7 worm cellular contexts compared by ENCODE assay signal in the genomic region with DNA sequence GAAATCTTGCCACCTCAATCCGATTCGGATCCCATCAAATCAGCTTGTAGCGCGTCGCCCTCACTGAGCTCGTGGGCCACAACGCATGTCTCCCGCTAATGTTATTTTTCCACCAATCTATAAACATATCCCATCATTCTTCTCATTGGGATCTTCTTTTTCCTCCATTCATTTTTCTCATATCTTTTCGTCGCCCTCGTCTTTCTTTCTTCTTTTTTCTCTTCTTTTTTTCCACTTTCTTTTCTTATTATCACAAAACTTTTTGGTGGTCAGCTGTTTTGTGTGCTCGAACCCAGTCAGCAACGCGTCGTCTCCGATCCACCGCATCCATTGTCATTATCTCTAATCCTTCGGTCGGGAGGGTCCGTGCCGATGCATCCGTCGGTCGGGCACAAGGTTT.
TF ChIP-seq lines count a peak whose summit lies in the region.

No protein-coding gene starts in this region.

TF ChIP-seq in whole organism, L1 larva, 84 proteins besides CTCF, POLR2A, EP300 and RAD21 (continues in another document):
- TF ChIP-seq hlh-17 (GFP tag; optimal IDR thresholded peaks at IDR 0.05; lab: Kevin White, UChicago; ENCODE audit: borderline replicate concordance) (no peak), ztf-11 (tag; optimal IDR thresholded peaks at IDR 0.05; lab: Kevin White, UChicago) (no peak), ceh-88 (GFP tag; IDR thresholded peaks at IDR 0.05; lab: Robert Waterston, UW) (no peak), nhr-84 (tag; optimal IDR thresholded peaks at IDR 0.05; lab: Kevin White, UChicago) (no peak), fkh-4 (tag; optimal IDR thresholded peaks at IDR 0.05; lab: Kevin White, UChicago; ENCODE audit: borderline replicate concordance) (no peak), xbp-1 (tag; optimal IDR thresholded peaks at IDR 0.05; lab: Kevin White, UChicago) (no peak), nhr-71 (tag; optimal IDR thresholded peaks at IDR 0.05; lab: Kevin White, UChicago) (peak; percentile 82), nhr-19 (GFP tag; conservative IDR thresholded peaks at IDR 0.05; lab: Robert Waterston, UW) (peak; percentile 36), irx-1 (tag; optimal IDR thresholded peaks at IDR 0.05; lab: Kevin White, UChicago) (no peak), ceh-90 (tag; optimal IDR thresholded peaks at IDR 0.05; lab: Kevin White, UChicago) (no peak), nhr-11 (tag; optimal IDR thresholded peaks at IDR 0.05; lab: Kevin White, UChicago) (no peak), rnt-1 (tag; optimal IDR thresholded peaks at IDR 0.05; lab: Kevin White, UChicago) (peak; percentile 73)

TF ChIP-seq in whole organism, L2 larva, 48 proteins besides CTCF, POLR2A, EP300 and RAD21:
- peak; percentile 45 for TF ChIP-seq nhr-129 (tag; optimal IDR thresholded peaks at IDR 0.05; lab: Kevin White, UChicago)
- TF ChIP-seq mab-5 (tag; optimal IDR thresholded peaks at IDR 0.05; lab: Kevin White, UChicago) = no peak
- TF ChIP-seq aly-2 (tag; optimal IDR thresholded peaks at IDR 0.05; lab: Kevin White, UChicago) = no peak
- TF ChIP-seq sma-9 (GFP tag; optimal IDR thresholded peaks at IDR 0.05; lab: Kevin White, UChicago) = peak; percentile 57
- no peak for TF ChIP-seq sma-9 (tag; optimal IDR thresholded peaks at IDR 0.05; lab: Kevin White, UChicago)
- TF ChIP-seq C34F6.9 (tag; optimal IDR thresholded peaks at IDR 0.05; lab: Kevin White, UChicago) = peak; percentile 8
- TF ChIP-seq unc-39 (tag; optimal IDR thresholded peaks at IDR 0.05; lab: Kevin White, UChicago) = no peak
- no peak for TF ChIP-seq skn-1 (tag; optimal IDR thresholded peaks at IDR 0.05; lab: Kevin White, UChicago)
- TF ChIP-seq unc-62 (GFP tag; optimal IDR thresholded peaks at IDR 0.05; lab: Kevin White, UChicago) = no peak
- TF ChIP-seq ztf-1 (GFP tag; conservative IDR thresholded peaks at IDR 0.05; lab: Robert Waterston, UW) = no peak
- TF ChIP-seq F13H6.1 (tag; optimal IDR thresholded peaks at IDR 0.05; lab: Kevin White, UChicago) = peak; percentile 84
- TF ChIP-seq mbf-1 (tag; optimal IDR thresholded peaks at IDR 0.05; lab: Kevin White, UChicago) = no peak
- peak in 1 of 2 experiments; percentile 38 for TF ChIP-seq lsy-2 (tag; optimal IDR thresholded peaks at IDR 0.05; lab: Kevin White, UChicago)

TF ChIP-seq in whole organism, L3 larva, 47 proteins besides CTCF, POLR2A, EP300 and RAD21:
- TF ChIP-seq nfya-1 (tag; optimal IDR thresholded peaks at IDR 0.05; lab: Kevin White, UChicago; ENCODE audit: insufficient read depth) (peak; percentile 27), egl-5 (tag; optimal IDR thresholded peaks at IDR 0.05; lab: Kevin White, UChicago) (no peak)

TF ChIP-seq in whole organism, L4 larva, 104 proteins besides CTCF, POLR2A, EP300 and RAD21:
- TF ChIP-seq rbr-2 (tag; optimal IDR thresholded peaks at IDR 0.05; lab: Kevin White, UChicago) (no peak), daf-16 (GFP tag; optimal IDR thresholded peaks at IDR 0.05; lab: Kevin White, UChicago) (peak in 1 of 2 experiments; percentile 89), daf-16 (tag; optimal IDR thresholded peaks at IDR 0.05; lab: Kevin White, UChicago) (no peak), jun-1 (tag; optimal IDR thresholded peaks at IDR 0.05; lab: Kevin White, UChicago) (no peak), aha-1 (tag; lab: Kevin White, UChicago) (peak; percentile 81), ceh-20 (GFP tag; IDR thresholded peaks at IDR 0.05; lab: Robert Waterston, UW) (0 out of 2 replicates have a peak, but pooled peaks have one; percentile 11), fos-1 (tag; optimal IDR thresholded peaks at IDR 0.05; lab: Kevin White, UChicago) (no peak), hlh-11 (tag; optimal IDR thresholded peaks at IDR 0.05; lab: Kevin White, UChicago) (peak; percentile 69), nhr-11 (tag; optimal IDR thresholded peaks at IDR 0.05; lab: Kevin White, UChicago) (peak; percentile 52)
TF ChIP-seq in whole organism, L4 larva: peak in this region for 5.

TF ChIP-seq in whole organism, late embryonic, 69 proteins besides CTCF, POLR2A, EP300 and RAD21:
- peak; percentile 68 for TF ChIP-seq rnt-1 (tag; optimal IDR thresholded peaks at IDR 0.05; lab: Kevin White, UChicago)
- TF ChIP-seq ceh-18 (tag; optimal IDR thresholded peaks at IDR 0.05; lab: Kevin White, UChicago) = peak; percentile 80
- TF ChIP-seq npax-4 (tag; optimal IDR thresholded peaks at IDR 0.05; lab: Kevin White, UChicago) = no peak
- peak; percentile 8 for TF ChIP-seq nfya-1 (tag; optimal IDR thresholded peaks at IDR 0.05; lab: Kevin White, UChicago)
- TF ChIP-seq syd-9 (tag; optimal IDR thresholded peaks at IDR 0.05; lab: Kevin White, UChicago) = no peak
- TF ChIP-seq sox-4 (tag; optimal IDR thresholded peaks at IDR 0.05; lab: Kevin White, UChicago) = no peak
- peak; percentile 4 for TF ChIP-seq tbx-2 (tag; optimal IDR thresholded peaks at IDR 0.05; lab: Kevin White, UChicago)
- peak; percentile 34 for TF ChIP-seq ceh-34 (tag; optimal IDR thresholded peaks at IDR 0.05; lab: Kevin White, UChicago)
- peak; percentile 22 for TF ChIP-seq unc-55 (GFP tag; optimal IDR thresholded peaks at IDR 0.05; lab: Kevin White, UChicago)

TF ChIP-seq in whole organism, mixed stage, embryonic, 35 proteins besides CTCF, POLR2A, EP300 and RAD21:
- TF ChIP-seq ces-1 (GFP tag; optimal IDR thresholded peaks at IDR 0.05; lab: Kevin White, UChicago) (peak; percentile 9), nhr-76 (tag; optimal IDR thresholded peaks at IDR 0.05; lab: Kevin White, UChicago) (no peak), unc-62 (GFP tag; optimal IDR thresholded peaks at IDR 0.05; lab: Kevin White, UChicago) (peak; percentile 18), mab-5 (tag; optimal IDR thresholded peaks at IDR 0.05; lab: Kevin White, UChicago) (no peak), ceh-43 (GFP tag; optimal IDR thresholded peaks at IDR 0.05; lab: Kevin White, UChicago) (no peak), M03D4.4 (tag; optimal IDR thresholded peaks at IDR 0.05; lab: Kevin White, UChicago) (peak; percentile 34), hlh-1 (tag; optimal IDR thresholded peaks at IDR 0.05; lab: Kevin White, UChicago) (peak; percentile 90), unc-120 (tag; optimal IDR thresholded peaks at IDR 0.05; lab: Kevin White, UChicago; ENCODE audit: poor library complexity, severe bottlenecking) (peak; percentile 29)

TF ChIP-seq in whole organism, young adult, 124 proteins besides CTCF, POLR2A, EP300 and RAD21:
- TF ChIP-seq Y56A3A.18 (GFP tag; IDR thresholded peaks at IDR 0.05; lab: Robert Waterston, UW) = no peak
- no peak for TF ChIP-seq chd-7 (tag; optimal IDR thresholded peaks at IDR 0.05; lab: Kevin White, UChicago)
- TF ChIP-seq zfh-2 (GFP tag; conservative IDR thresholded peaks at IDR 0.05; lab: Robert Waterston, UW) = 0 out of 2 replicates have a peak, but pooled peaks have one; percentile 29
- no peak for TF ChIP-seq ceh-27 (GFP tag; optimal IDR thresholded peaks at IDR 0.05; lab: Kevin White, UChicago)
TF ChIP-seq in whole organism, young adult: peak in this region for 1.
